Fruit fly (Drosophila melanogaster): Measurements from ENCODE around the gene CG43923.

Gene CG43923

dm6 chr2L:15628378-15628777 is 47.5 kb downstream of the CG43923 start, which contains the start of gene CG7631:
Gene CG7631, plus strand, starts transcription at chr2L:15628678.
- no peak for TF ChIP-seq CG9705 (GFP tag; optimal IDR thresholded peaks at IDR 0.05)
- no peak for TF ChIP-seq CG32264 (GFP tag; optimal IDR thresholded peaks at IDR 0.05)
- TF ChIP-seq HLH106 (tag; optimal IDR thresholded peaks at IDR 0.05), result no peak
- no peak for TF ChIP-seq Abd-B (GFP tag; optimal IDR thresholded peaks at IDR 0.05)
- TF ChIP-seq N (GFP tag; optimal IDR thresholded peaks at IDR 0.05), result no peak
- no peak for TF ChIP-seq Hnf4 (GFP tag; optimal IDR thresholded peaks at IDR 0.05)
- TF ChIP-seq dmrt93B (GFP tag; optimal IDR thresholded peaks at IDR 0.05), result no peak
- TF ChIP-seq jim (GFP tag; optimal IDR thresholded peaks at IDR 0.05), result no peak
- no peak for TF ChIP-seq OdsH (GFP tag; optimal IDR thresholded peaks at IDR 0.05)
- no peak for TF ChIP-seq psq (GFP tag; optimal IDR thresholded peaks at IDR 0.05)
- no peak for TF ChIP-seq br (GFP tag; optimal IDR thresholded peaks at IDR 0.05)
- no peak for TF ChIP-seq Rel (GFP tag; optimal IDR thresholded peaks at IDR 0.05)
- TF ChIP-seq Rel (tag; optimal IDR thresholded peaks at IDR 0.05), result no peak
- no peak for TF ChIP-seq rgr (GFP tag; optimal IDR thresholded peaks at IDR 0.05)
- TF ChIP-seq Mio (GFP tag; optimal IDR thresholded peaks at IDR 0.05), result no peak
- TF ChIP-seq CrebA (GFP tag; optimal IDR thresholded peaks at IDR 0.05; ENCODE audit: borderline replicate concordance), result no peak

All from whole organism, wandering third instar larva.